Worm (Caenorhabditis elegans): ENCODE results near the gene dhc-3.

DNA sequence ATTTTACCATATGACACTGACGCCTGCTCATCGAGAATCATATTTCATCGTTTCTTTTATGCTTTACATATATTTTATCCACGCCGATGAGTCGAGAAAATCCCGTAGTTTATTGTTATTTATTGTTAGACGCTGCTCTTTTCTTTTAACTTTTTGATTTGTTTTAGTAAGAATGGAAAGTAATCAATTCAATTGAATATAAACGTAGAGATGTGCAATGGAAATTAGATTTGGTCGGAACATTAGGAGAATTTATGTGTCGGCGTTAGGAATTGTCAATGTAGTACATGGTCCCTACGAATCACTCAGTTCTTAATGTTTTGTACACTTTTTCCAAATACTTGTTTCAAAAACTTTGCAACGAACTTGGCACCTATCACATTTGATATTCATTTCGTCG, 26.5 kb downstream of the dhc-3 start:
- TF ChIP-seq nhr-28 (tag; optimal IDR thresholded peaks at IDR 0.05): no peak
- no peak for TF ChIP-seq nhr-77 (tag; optimal IDR thresholded peaks at IDR 0.05)
- no peak for TF ChIP-seq tbx-2 (tag; optimal IDR thresholded peaks at IDR 0.05)
- no peak for TF ChIP-seq R02D3.7 (tag; optimal IDR thresholded peaks at IDR 0.05)
